Fruit fly (Drosophila melanogaster): ENCODE measurements around the gene RpL17.
A peak's percentile ranks its signal among the peaks of the same experiment; 100 is the strongest.

The RpL17 gene

DNA sequence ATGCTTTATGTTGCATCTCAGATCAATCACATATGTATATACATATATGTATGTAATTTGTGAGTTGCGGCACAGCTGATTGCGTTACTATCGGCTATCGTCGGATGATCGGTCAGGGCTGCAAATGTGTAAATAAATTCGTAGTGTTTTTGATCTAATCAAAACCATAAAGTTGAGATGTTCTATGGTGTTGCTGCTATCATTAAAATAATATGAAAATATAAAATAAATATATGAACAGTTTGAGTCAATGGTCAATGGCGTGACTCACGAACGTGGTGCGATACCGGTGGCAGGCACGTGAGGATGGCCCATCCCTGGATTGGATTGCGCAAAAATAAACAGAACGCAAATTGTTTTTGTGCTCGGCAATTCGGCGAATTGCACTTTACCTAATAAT lies 26.9 kb upstream of the RpL17 start, which contains the start of gene Coq7 (continued):
- TF ChIP-seq rib (GFP tag; IDR thresholded peaks at IDR 0.05) (peak; percentile 89), CG1832 (GFP tag; optimal IDR thresholded peaks at IDR 0.05) (no peak), gfzf (GFP tag; optimal IDR thresholded peaks at IDR 0.05) (no peak), trh (GFP tag; optimal IDR thresholded peaks at IDR 0.05) (peak; percentile 58), so (GFP tag; IDR thresholded peaks at IDR 0.05) (peak; percentile 88), Dp (GFP tag; optimal IDR thresholded peaks at IDR 0.05) (peak; percentile 32), tgo (GFP tag; IDR thresholded peaks at IDR 0.05) (peak; percentile 91), CG2678 (tag; optimal IDR thresholded peaks at IDR 0.05) (no peak), zen2 (GFP tag; IDR thresholded peaks at IDR 0.05; ENCODE audit: partially characterized antibody) (peak; percentile 97), Atf3 (GFP tag; optimal IDR thresholded peaks at IDR 0.05) (no peak), CG8944 (GFP tag; optimal IDR thresholded peaks at IDR 0.05) (peak; percentile 46), slp2 (GFP tag; optimal IDR thresholded peaks at IDR 0.05) (peak; percentile 51), Poxn (GFP tag; IDR thresholded peaks at IDR 0.05) (peak; percentile 77), CG31441 (GFP tag; IDR thresholded peaks at IDR 0.05) (no peak), Meics (GFP tag; optimal IDR thresholded peaks at IDR 0.05) (peak; percentile 81), CG30020 (tag; optimal IDR thresholded peaks at IDR 0.05) (peak; percentile 78), hkb (optimal IDR thresholded peaks at IDR 0.05) (no peak), hkb (GFP tag; IDR thresholded peaks at IDR 0.05) (peak; percentile 91), CG5180 (GFP tag; optimal IDR thresholded peaks at IDR 0.05) (peak; percentile 59), CG13296 (GFP tag; optimal IDR thresholded peaks at IDR 0.05) (no peak), insv (GFP tag; optimal IDR thresholded peaks at IDR 0.05) (peak in 1 of 2 experiments; percentile 53), pan (optimal IDR thresholded peaks at IDR 0.05) (no peak), pan (GFP tag; optimal IDR thresholded peaks at IDR 0.05 in 1 of 2, IDR thresholded peaks at IDR 0.05 in 1 of 2) (peak in 1 of 2 experiments; percentile 92), sens-2 (GFP tag; IDR thresholded peaks at IDR 0.05) (peak; percentile 83), CG12071 (GFP tag; optimal IDR thresholded peaks at IDR 0.05) (no peak), CG11560 (tag; IDR thresholded peaks at IDR 0.05) (peak; percentile 81), ab (GFP tag; optimal IDR thresholded peaks at IDR 0.05) (no peak), CG10565 (GFP tag; optimal IDR thresholded peaks at IDR 0.05) (peak; percentile 11), CG18011 (GFP tag; optimal IDR thresholded peaks at IDR 0.05) (peak; percentile 78), CG9817 (tag; optimal IDR thresholded peaks at IDR 0.05) (peak; percentile 88), scrt (GFP tag; optimal IDR thresholded peaks at IDR 0.05) (no peak), CG11093 (GFP tag; IDR thresholded peaks at IDR 0.05) (peak; percentile 87), CG2889 (GFP tag; IDR thresholded peaks at IDR 0.05) (peak; percentile 88), CG2199 (GFP tag; IDR thresholded peaks at IDR 0.05) (peak; percentile 87), CG8765 (GFP tag; IDR thresholded peaks at IDR 0.05) (peak; percentile 91), prd (optimal IDR thresholded peaks at IDR 0.05) (no peak), prd (GFP tag; IDR thresholded peaks at IDR 0.05) (peak; percentile 96), sd (tag; optimal IDR thresholded peaks at IDR 0.05) (no peak), CG12299 (tag; optimal IDR thresholded peaks at IDR 0.05) (peak; percentile 59), CG17186 (GFP tag; optimal IDR thresholded peaks at IDR 0.05) (peak; percentile 91), Dbx (GFP tag; IDR thresholded peaks at IDR 0.05) (peak; percentile 91), CG11723 (GFP tag; optimal IDR thresholded peaks at IDR 0.05) (no peak), CG32767 (GFP tag; IDR thresholded peaks at IDR 0.05) (peak; percentile 84), Hand (GFP tag; optimal IDR thresholded peaks at IDR 0.05) (peak; percentile 19), oc (tag; optimal IDR thresholded peaks at IDR 0.05) (no peak), gcm2 (GFP tag; optimal IDR thresholded peaks at IDR 0.05) (peak; percentile 48), nerfin-2 (GFP tag; IDR thresholded peaks at IDR 0.05; ENCODE audit: partially characterized antibody) (peak; percentile 90), Fer3 (tag; optimal IDR thresholded peaks at IDR 0.05) (peak; percentile 83), peb (GFP tag; IDR thresholded peaks at IDR 0.05) (peak; percentile 73), da (GFP tag; optimal IDR thresholded peaks at IDR 0.05) (no peak), bigmax (GFP tag; optimal IDR thresholded peaks at IDR 0.05) (peak; percentile 11), Abd-B (GFP tag; optimal IDR thresholded peaks at IDR 0.05) (peak; percentile 80)

Data from whole organism, embryonic.